Fruit fly (Drosophila melanogaster) whole organism, embryonic: ENCODE measurements around the gene CG17145.

Experiments
- Asciz ChIP-seq: fragments of 200-800 bp; sonication (Bioruptor generic); optimal IDR thresholded peaks from 2 replicates; lab custom pipeline; 2017; ENCODE audit warnings: missing biosample characterization, mild to moderate bottlenecking, missing genetic modification characterization, missing genetic modification reagents
- Bdp1 ChIP-seq: fragments of 200-800 bp; sonication (Bioruptor generic); optimal IDR thresholded peaks from 3 replicates; lab custom pipeline; 2016; ENCODE audit warnings: missing biosample characterization, missing genetic modification characterization
- BtbVII ChIP-seq: fragments of 200-800 bp; sonication (Bioruptor generic); optimal IDR thresholded peaks from 3 replicates; lab custom pipeline; 2017; ENCODE audit warnings: missing biosample characterization, mild to moderate bottlenecking, missing genetic modification characterization
- CG10654 ChIP-seq: fragments of 200-800 bp; sonication (Bioruptor generic); optimal IDR thresholded peaks from 2 replicates; lab custom pipeline; 2016; ENCODE audit warnings: missing biosample characterization, missing genetic modification characterization
- CG12071 ChIP-seq: fragments of 200-800 bp; sonication (Bioruptor generic); optimal IDR thresholded peaks from 3 replicates; lab custom pipeline; 2018; ENCODE audit warnings: missing biosample characterization, mild to moderate bottlenecking, missing genetic modification characterization
- CG15011 ChIP-seq: fragments of 200-800 bp; sonication (Bioruptor generic); optimal IDR thresholded peaks from 3 replicates; lab custom pipeline; 2018; ENCODE audit warnings: missing biosample characterization, mild to moderate bottlenecking, missing genetic modification characterization
- CG17186 ChIP-seq: fragments of 200-800 bp; sonication (Bioruptor generic); optimal IDR thresholded peaks from 3 replicates; lab custom pipeline; 2017; ENCODE audit warnings: missing biosample characterization, missing genetic modification reagents, missing genetic modification characterization
- CG17802 ChIP-seq: fragments of 200-800 bp; sonication (Bioruptor generic); optimal IDR thresholded peaks from 2 replicates; lab custom pipeline; 2018; ENCODE audit warnings: missing biosample characterization, mild to moderate bottlenecking, missing genetic modification characterization, moderate library complexity
- CG2678 ChIP-seq: fragments of 200-800 bp; sonication (Bioruptor generic); optimal IDR thresholded peaks from 3 replicates; lab custom pipeline; 2019; ENCODE audit warnings: missing biosample characterization, mild to moderate bottlenecking, missing genetic modification characterization, moderate library complexity
- CG31441 ChIP-seq: fragments of 200-800 bp; sonication (Bioruptor generic); IDR thresholded peaks from 2 replicates; pipeline ENCODE4 v1.3.6; 2022; ENCODE audit warnings: missing biosample characterization, missing genetic modification characterization
- CG32532 ChIP-seq: fragments of 200-800 bp; sonication (Bioruptor generic); IDR thresholded peaks from 2 replicates; pipeline ENCODE4 v1.3.6; 2022; ENCODE audit warnings: missing biosample characterization, missing genetic modification characterization
- CG32772 ChIP-seq: fragments of 200-800 bp; sonication (Bioruptor generic); IDR thresholded peaks from 2 replicates; pipeline ENCODE4 v1.3.6; 2022; ENCODE audit warnings: missing biosample characterization, missing genetic modification characterization
- CG34422 ChIP-seq: fragments of 200-800 bp; sonication (Bioruptor generic); IDR thresholded peaks from 3 replicates; pipeline ENCODE4 v1.3.6; 2022; ENCODE audit warnings: missing biosample characterization, missing genetic modification characterization
- CG4424 ChIP-seq: fragments of 200-800 bp; sonication (Bioruptor generic); optimal IDR thresholded peaks from 3 replicates; lab custom pipeline; 2016; ENCODE audit warnings: missing biosample characterization, missing genetic modification characterization
- CG6689 ChIP-seq: fragments of 200-800 bp; sonication (Bioruptor generic); IDR thresholded peaks from 2 replicates; pipeline ENCODE4 v1.3.6; 2022; ENCODE audit warnings: missing biosample characterization, missing genetic modification characterization
- CG7556 ChIP-seq: fragments of 200-800 bp; sonication (Bioruptor generic); optimal IDR thresholded peaks from 2 replicates; lab custom pipeline; 2017; ENCODE audit warnings: missing biosample characterization, mild to moderate bottlenecking, missing genetic modification characterization
- CG8290 ChIP-seq, 3 experiments: fragments of 200-800 bp; sonication (Bioruptor generic); optimal IDR thresholded peaks; 2 replicates each; lab custom pipeline; 2016 to 2019; ENCODE audit warnings: missing biosample characterization in 3 of 3, missing genetic modification characterization in 3 of 3, mild to moderate bottlenecking in 2 of 3, moderate library complexity in 1 of 3
- CG9727 ChIP-seq: fragments of 200-800 bp; sonication (Bioruptor generic); optimal IDR thresholded peaks from 3 replicates; lab custom pipeline; 2017; ENCODE audit warnings: missing biosample characterization, mild to moderate bottlenecking, missing genetic modification characterization
- Chrac-16 ChIP-seq: fragments of 200-800 bp; sonication (Bioruptor generic); optimal IDR thresholded peaks from 3 replicates; lab custom pipeline; 2016; ENCODE audit warnings: missing biosample characterization, missing genetic modification characterization
- Ets65A ChIP-seq: fragments of 200-800 bp; sonication (Bioruptor generic); peaks from one replicate; lab custom pipeline; 2016; ENCODE audit warnings: missing biosample characterization, missing genetic modification characterization
- Fer1 ChIP-seq: fragments of 200-800 bp; sonication (Bioruptor generic); optimal IDR thresholded peaks from 2 replicates; lab custom pipeline; 2017; ENCODE audit warnings: missing biosample characterization, mild to moderate bottlenecking, missing genetic modification characterization
- Fer3 ChIP-seq: fragments of 200-800 bp; sonication (Bioruptor generic); optimal IDR thresholded peaks from 2 replicates; lab custom pipeline; 2018; ENCODE audit warnings: missing biosample characterization, mild to moderate bottlenecking, missing genetic modification characterization, moderate library complexity
- Hand ChIP-seq: fragments of 200-800 bp; sonication (Bioruptor generic); optimal IDR thresholded peaks from 2 replicates; lab custom pipeline; 2017; ENCODE audit warnings: mild to moderate bottlenecking, missing biosample characterization, missing genetic modification reagents, missing genetic modification characterization
- Hr3 ChIP-seq: fragments of 200-800 bp; sonication (Bioruptor generic); optimal IDR thresholded peaks from 3 replicates; lab custom pipeline; 2016; ENCODE audit warnings: missing biosample characterization, missing genetic modification characterization
- Meics ChIP-seq: fragments of 200-800 bp; sonication (Bioruptor generic); optimal IDR thresholded peaks from 2 replicates; lab custom pipeline; 2017; ENCODE audit warnings: missing biosample characterization, mild to moderate bottlenecking, missing genetic modification characterization
- Oli ChIP-seq: fragments of 200-800 bp; sonication (Bioruptor generic); optimal IDR thresholded peaks from 2 replicates; lab custom pipeline; 2018; ENCODE audit warnings: missing biosample characterization, mild to moderate bottlenecking, missing genetic modification characterization, moderate library complexity
- Rfx ChIP-seq: fragments of 200-800 bp; sonication (Bioruptor generic); IDR thresholded peaks from 2 replicates; pipeline ENCODE4 v1.3.6; 2022; ENCODE audit warnings: missing biosample characterization, missing genetic modification characterization
- Sox102F ChIP-seq: fragments of 200-800 bp; sonication (Bioruptor generic); optimal IDR thresholded peaks from 2 replicates; lab custom pipeline; 2018; ENCODE audit warnings: missing biosample characterization, mild to moderate bottlenecking, missing genetic modification characterization, moderate library complexity
- Sry-δ ChIP-seq: fragments of 200-800 bp; sonication (Bioruptor generic); optimal IDR thresholded peaks from 2 replicates; lab custom pipeline; 2016; ENCODE audit warnings: missing biosample characterization, missing genetic modification characterization
- Ssrp ChIP-seq: fragments of 200-800 bp; sonication (Bioruptor generic); optimal IDR thresholded peaks from 2 replicates; lab custom pipeline; 2018; ENCODE audit warnings: missing biosample characterization, mild to moderate bottlenecking, missing genetic modification characterization, moderate library complexity
- abd-A ChIP-seq: fragments of 200-800 bp; sonication (Bioruptor generic); optimal IDR thresholded peaks from 3 replicates; lab custom pipeline; 2019; ENCODE audit warnings: missing biosample characterization, mild to moderate bottlenecking, missing genetic modification characterization, moderate library complexity
- az2 ChIP-seq: fragments of 200-800 bp; sonication (Bioruptor generic); optimal IDR thresholded peaks from 3 replicates; lab custom pipeline; 2016; ENCODE audit warnings: missing biosample characterization, missing genetic modification characterization
- dmrt11E ChIP-seq: fragments of 200-800 bp; sonication (Bioruptor generic); optimal IDR thresholded peaks from 3 replicates; lab custom pipeline; 2018; ENCODE audit warnings: missing biosample characterization, mild to moderate bottlenecking, missing genetic modification characterization, moderate library complexity
- esg ChIP-seq: fragments of 200-800 bp; sonication (Bioruptor generic); conservative IDR thresholded peaks from 2 replicates; pipeline ENCODE4 v1.3.6; 2022; ENCODE audit warnings: missing biosample characterization, missing genetic modification characterization
- ewg ChIP-seq: fragments of 200-800 bp; sonication (Bioruptor generic); optimal IDR thresholded peaks from 3 replicates; lab custom pipeline; 2017; ENCODE audit warnings: mild to moderate bottlenecking, missing biosample characterization, missing genetic modification reagents, missing genetic modification characterization
- grau ChIP-seq: fragments of 200-800 bp; optimal IDR thresholded peaks from 3 replicates; lab custom pipeline; 2019; ENCODE audit warnings: missing biosample characterization, mild to moderate bottlenecking, missing genetic modification characterization, moderate library complexity
- hkb ChIP-seq, 2 experiments: fragments of 200-800 bp in 1 of 2; fragments of >200 bp in 1 of 2; sonication (Bioruptor generic) in 1 of 2; IDR thresholded peaks in 1 of 2; optimal IDR thresholded peaks in 1 of 2; 2 replicates each; pipeline versions ENCODE4 v1.3.6 to Lab custom; 2017 to 2022; ENCODE audit warnings: missing biosample characterization in 1 of 2, missing genetic modification characterization in 1 of 2
- phol ChIP-seq: fragments of 200-800 bp; sonication (Bioruptor generic); optimal IDR thresholded peaks from 3 replicates; lab custom pipeline; 2018; ENCODE audit warnings: missing biosample characterization, mild to moderate bottlenecking, missing genetic modification characterization, moderate library complexity
- row ChIP-seq: fragments of 200-800 bp; sonication (Bioruptor generic); IDR thresholded peaks from 3 replicates; pipeline ENCODE4 v1.3.6; 2022; ENCODE audit warnings: missing biosample characterization, missing genetic modification characterization
- scrt ChIP-seq: fragments of 200-800 bp; sonication (Bioruptor generic); optimal IDR thresholded peaks from 2 replicates; lab custom pipeline; 2018; ENCODE audit warnings: missing biosample characterization, mild to moderate bottlenecking, missing genetic modification characterization, moderate library complexity
- so ChIP-seq: fragments of 200-800 bp; sonication (Bioruptor generic); IDR thresholded peaks from 3 replicates; pipeline ENCODE4 v1.3.6; 2022; ENCODE audit warnings: missing biosample characterization, missing genetic modification characterization
- ssp ChIP-seq: fragments of 200-800 bp; sonication (Bioruptor generic); IDR thresholded peaks from 2 replicates; pipeline ENCODE4 v1.3.6; 2022; ENCODE audit warnings: missing biosample characterization, missing genetic modification characterization
- stc ChIP-seq: fragments of 200-800 bp; sonication (Bioruptor generic); IDR thresholded peaks from 2 replicates; pipeline ENCODE4 v1.3.6; 2022; ENCODE audit warnings: missing biosample characterization, missing genetic modification characterization
- tap ChIP-seq: fragments of 200-800 bp; optimal IDR thresholded peaks from 3 replicates; lab custom pipeline; 2019; ENCODE audit warnings: missing biosample characterization, mild to moderate bottlenecking, missing genetic modification characterization, moderate library complexity
- tio ChIP-seq: fragments of 200-800 bp; sonication (Bioruptor generic); optimal IDR thresholded peaks from 2 replicates; lab custom pipeline; 2017; ENCODE audit warnings: missing biosample characterization, missing genetic modification characterization, inconsistent platforms
- unpg ChIP-seq: fragments of 200-800 bp; sonication (Bioruptor generic); optimal IDR thresholded peaks from 3 replicates; lab custom pipeline; 2018; ENCODE audit warnings: missing biosample characterization, mild to moderate bottlenecking, missing genetic modification characterization, moderate library complexity
- vfl ChIP-seq: fragments of 200-800 bp; sonication (Bioruptor generic); optimal IDR thresholded peaks from 2 replicates; lab custom pipeline; 2016; ENCODE audit warnings: missing biosample characterization, missing genetic modification characterization
- zfh2 ChIP-seq: fragments of 200-800 bp; sonication (Bioruptor generic); optimal IDR thresholded peaks from 2 replicates; lab custom pipeline; 2016; ENCODE audit warnings: missing biosample characterization, missing genetic modification characterization

The CG17145 gene

DNA sequence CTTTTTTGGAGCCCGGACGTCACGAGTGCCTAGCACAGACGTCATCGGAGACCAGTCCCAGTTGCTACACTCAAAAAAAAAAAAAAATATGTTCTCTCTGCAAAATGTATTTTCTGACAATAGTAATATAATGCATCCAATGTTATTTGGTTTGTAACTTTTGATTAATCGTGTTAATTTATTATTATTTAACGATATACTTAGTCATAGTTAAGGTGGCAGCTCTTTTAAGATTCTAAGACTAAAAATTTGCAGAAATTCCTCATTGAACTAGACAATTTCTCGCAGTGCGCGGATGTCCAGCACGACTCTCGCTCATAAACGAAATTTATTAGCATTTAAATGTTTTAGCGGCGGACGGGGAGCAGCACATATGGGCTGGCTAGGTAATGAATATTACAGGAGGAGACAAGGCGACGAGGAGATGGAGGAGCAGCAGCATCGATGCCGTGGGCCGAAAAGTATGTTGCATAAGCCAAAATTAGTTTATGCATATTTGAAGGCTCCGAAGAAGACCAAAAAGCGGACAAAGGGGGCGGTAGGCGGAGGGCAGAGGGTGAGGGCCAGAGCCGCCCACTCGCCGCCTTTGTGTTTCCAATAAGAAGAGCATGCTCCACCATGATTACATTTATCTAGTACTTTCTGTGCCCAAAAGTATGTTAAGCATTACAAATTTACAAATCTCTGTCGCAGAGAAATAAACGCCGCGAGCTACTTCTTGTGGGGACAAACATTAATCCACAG lies 38.1 kb upstream of the CG17145 start (continued):
- 0 out of 3 replicates have a peak, but pooled peaks have one; percentile 18 for TF ChIP-seq so (GFP tag; lab: Robert Waterston, UW)
- peak; percentile 53 for TF ChIP-seq unpg
- peak; percentile 46 for TF ChIP-seq Chrac-16 (GFP tag; lab: Kevin White, UChicago)
- TF ChIP-seq Oli: peak; percentile 48
- TF ChIP-seq CG17802 (tag; lab: Kevin White, UChicago): peak; percentile 36
- TF ChIP-seq CG31441 (GFP tag; lab: Robert Waterston, UW): peak; percentile 64
- peak; percentile 60 for TF ChIP-seq CG4424
- no peak for TF ChIP-seq Asciz
- peak; percentile 63 for TF ChIP-seq CG9727 (GFP tag; lab: Kevin White, UChicago)
- TF ChIP-seq CG10654 (GFP tag; lab: Kevin White, UChicago): peak; percentile 50
- peak; percentile 46 for TF ChIP-seq ewg (GFP tag; lab: Kevin White, UChicago)
- peak; percentile 33 for TF ChIP-seq zfh2 (GFP tag; lab: Kevin White, UChicago)
- TF ChIP-seq CG12071: no peak
- TF ChIP-seq ssp (GFP tag; lab: Robert Waterston, UW): peak; percentile 10; the same call in 1 of the 2 replicates
- TF ChIP-seq CG34422 (GFP tag; lab: Robert Waterston, UW): 0 out of 3 replicates have a peak, but pooled peaks have one; percentile 16
- peak; percentile 53 for TF ChIP-seq Fer1 (GFP tag; lab: Kevin White, UChicago)
- peak; percentile 22 for TF ChIP-seq az2 (GFP tag; lab: Kevin White, UChicago)
- no peak for TF ChIP-seq abd-A (tag; lab: Kevin White, UChicago)
- peak; percentile 42 for TF ChIP-seq dmrt11E
- TF ChIP-seq vfl (GFP tag; lab: Kevin White, UChicago): no peak
- TF ChIP-seq tap (tag; lab: Kevin White, UChicago): peak; percentile 7
- TF ChIP-seq Bdp1 (GFP tag; lab: Kevin White, UChicago): no peak
- TF ChIP-seq Ssrp (tag; lab: Kevin White, UChicago): peak; percentile 54
- no peak for TF ChIP-seq CG8290 (GFP tag; optimal IDR thresholded peaks at IDR 0.05; lab: Kevin White, UChicago)
- no peak for TF ChIP-seq CG8290 (tag; optimal IDR thresholded peaks at IDR 0.05; lab: Kevin White, UChicago)
- TF ChIP-seq CG15011 (GFP tag; lab: Kevin White, UChicago): peak; percentile 6
- TF ChIP-seq tio (GFP tag; lab: Kevin White, UChicago): peak; percentile 61
- peak; percentile 43 for TF ChIP-seq CG6689 (GFP tag; lab: Robert Waterston, UW)
- TF ChIP-seq BtbVII (GFP tag; lab: Kevin White, UChicago): peak; percentile 17
- peak; percentile 7 for TF ChIP-seq Sry-δ (GFP tag; lab: Kevin White, UChicago)
- peak; percentile 52 for TF ChIP-seq Hr3 (GFP tag; lab: Kevin White, UChicago)
- peak; percentile 68 for TF ChIP-seq CG2678 (tag; lab: Kevin White, UChicago)
- peak; percentile 61; the same call in 1 of the 2 replicates for TF ChIP-seq Rfx (GFP tag; lab: Robert Waterston, UW)
- TF ChIP-seq CG17186 (GFP tag; lab: Kevin White, UChicago): no peak
- TF ChIP-seq hkb (optimal IDR thresholded peaks at IDR 0.05; lab: Kevin White, UChicago): no peak
- peak; percentile 45 for TF ChIP-seq hkb (GFP tag; IDR thresholded peaks at IDR 0.05; lab: Robert Waterston, UW)
- TF ChIP-seq CG32772 (GFP tag; lab: Robert Waterston, UW): peak; percentile 36; the same call in 1 of the 2 replicates
- TF ChIP-seq row (GFP tag; lab: Robert Waterston, UW): peak; percentile 71
- TF ChIP-seq grau: peak; percentile 57
- TF ChIP-seq Hand (GFP tag; lab: Kevin White, UChicago): peak; percentile 32
- peak; percentile 60 for TF ChIP-seq phol (tag; lab: Kevin White, UChicago)
- TF ChIP-seq CG32532 (GFP tag; lab: Robert Waterston, UW): peak; percentile 29; the same call in 1 of the 2 replicates
- TF ChIP-seq esg (GFP tag; lab: Robert Waterston, UW): peak; percentile 48
- peak; percentile 67 for TF ChIP-seq CG7556 (GFP tag; lab: Kevin White, UChicago)
- 0 out of 2 replicates have a peak, but pooled peaks have one; percentile 13 for TF ChIP-seq stc (GFP tag; lab: Robert Waterston, UW)
- TF ChIP-seq scrt (GFP tag; lab: Kevin White, UChicago): peak; percentile 14
- TF ChIP-seq Ets65A (GFP tag; lab: Kevin White, UChicago): peak; percentile 60
- peak; percentile 69 for TF ChIP-seq Sox102F (GFP tag; lab: Kevin White, UChicago)
- peak; percentile 57 for TF ChIP-seq Fer3
- TF ChIP-seq Meics (GFP tag; lab: Kevin White, UChicago): peak; percentile 61
